Worm (Caenorhabditis elegans) whole organism, L4 larva: ENCODE measurements around the gene F14F7.4.

Experiments
- ama-1 ChIP-seq: fragments of 150-350 bp; optimal IDR thresholded peaks from 2 replicates; lab custom pipeline; 2014; ENCODE audit warnings: inconsistent platforms, mixed read lengths
- cey-2 ChIP-seq: sonication (generic microtip); optimal IDR thresholded peaks from 3 replicates; lab custom pipeline; 2017; ENCODE audit warnings: missing genetic modification characterization, mild to moderate bottlenecking, missing compliant biosample characterization, antibody characterized with exemption, borderline replicate concordance; ENCODE audit not compliant: insufficient read depth
- daf-12 ChIP-seq: fragments of 150-350 bp; optimal IDR thresholded peaks from 2 replicates; lab custom pipeline; 2014; ENCODE audit warnings: missing biosample characterization, missing genetic modification reagents, missing genetic modification characterization
- nhr-77 ChIP-seq: fragments of 150-350 bp; optimal IDR thresholded peaks from 2 replicates; lab custom pipeline; 2014; ENCODE audit warnings: missing biosample characterization, missing genetic modification characterization
- snpc-4 ChIP-seq: fragments of 150-350 bp; optimal IDR thresholded peaks from 2 replicates; lab custom pipeline; 2014; ENCODE audit warnings: missing biosample characterization, missing genetic modification characterization

- no peak for TF ChIP-seq daf-12 (tag; lab: Kevin White, UChicago)
- TF ChIP-seq ama-1 (lab: Kevin White, UChicago): no peak
- no peak for TF ChIP-seq snpc-4 (tag; lab: Kevin White, UChicago)
- TF ChIP-seq cey-2 (tag; lab: Kevin White, UChicago): no peak
- no peak for TF ChIP-seq nhr-77 (tag; lab: Kevin White, UChicago)
These were observed 2.2 kb upstream of the F14F7.4 start, which contains the start of gene F14F7.5 for ce11 chrIII:13031701-13032100.
